Fruit fly (Drosophila melanogaster): Measurements from ENCODE around the gene PK1-R.

PK1-R gene

dm6 chr3R:14122347-14122812 lies 19.5 kb upstream of the PK1-R start, which contains the start of the genes Abi and twf (continued):
- TF ChIP-seq achi (GFP tag; optimal IDR thresholded peaks at IDR 0.05) (peak; percentile 63), CG16779 (tag; optimal IDR thresholded peaks at IDR 0.05) (no peak), CG11902 (GFP tag; optimal IDR thresholded peaks at IDR 0.05) (peak; percentile 41), CG31627 (GFP tag; optimal IDR thresholded peaks at IDR 0.05) (peak; percentile 77), vri (GFP tag; optimal IDR thresholded peaks at IDR 0.05) (peak; percentile 38), CG32006 (GFP tag; optimal IDR thresholded peaks at IDR 0.05) (no peak), CG6854 (GFP tag; optimal IDR thresholded peaks at IDR 0.05) (no peak), Hr39 (GFP tag; optimal IDR thresholded peaks at IDR 0.05) (peak; percentile 55), lz (GFP tag; optimal IDR thresholded peaks at IDR 0.05) (peak; percentile 70), CG3919 (GFP tag; optimal IDR thresholded peaks at IDR 0.05) (peak; percentile 78), CG15336 (GFP tag; IDR thresholded peaks at IDR 0.05) (0 out of 2 replicates have a peak, but pooled peaks have one; percentile 30), acj6 (GFP tag; optimal IDR thresholded peaks at IDR 0.05) (peak; percentile 67), CG1621 (tag; optimal IDR thresholded peaks at IDR 0.05) (peak; percentile 37), dac (GFP tag; optimal IDR thresholded peaks at IDR 0.05) (no peak), Blimp-1 (GFP tag; optimal IDR thresholded peaks at IDR 0.05) (no peak)

dm6 chr3R:14118350-14118749 lies 15.4 kb upstream of the PK1-R start, which contains the start of gene Kif19A:
Gene Kif19A (minus strand): TSS chr3R:14118450.
- no peak for TF ChIP-seq acj6 (GFP tag; optimal IDR thresholded peaks at IDR 0.05)

- no peak for TF ChIP-seq topi (GFP tag; optimal IDR thresholded peaks at IDR 0.05)
- TF ChIP-seq lz (GFP tag; optimal IDR thresholded peaks at IDR 0.05) = no peak
- TF ChIP-seq svp (GFP tag) = no peak
- TF ChIP-seq CG6163 (GFP tag; IDR thresholded peaks at IDR 0.05) = no peak
- no peak for TF ChIP-seq CG8632 (GFP tag; optimal IDR thresholded peaks at IDR 0.05)
- no peak for TF ChIP-seq ss (GFP tag; optimal IDR thresholded peaks at IDR 0.05)
- TF ChIP-seq dsx (GFP tag; optimal IDR thresholded peaks at IDR 0.05; ENCODE audit: poor library complexity, severe bottlenecking) = no peak
- no peak for TF ChIP-seq OdsH (GFP tag; optimal IDR thresholded peaks at IDR 0.05)
- TF ChIP-seq salr (GFP tag; optimal IDR thresholded peaks at IDR 0.05) = no peak
- no peak for TF ChIP-seq Sox15 (GFP tag; optimal IDR thresholded peaks at IDR 0.05)
- no peak for TF ChIP-seq Lpt (GFP tag; optimal IDR thresholded peaks at IDR 0.05)
- no peak for TF ChIP-seq Ets21C (GFP tag; optimal IDR thresholded peaks at IDR 0.05)
- TF ChIP-seq CG6808 (GFP tag; optimal IDR thresholded peaks at IDR 0.05) = no peak
- TF ChIP-seq Eip78C (GFP tag) = no peak
These were observed 13.2 kb upstream of the PK1-R start for dm6 chr3R:14116088-14116487.

- TF ChIP-seq Lpt (GFP tag; optimal IDR thresholded peaks at IDR 0.05) = no peak
- TF ChIP-seq CG16779 (tag; optimal IDR thresholded peaks at IDR 0.05) = no peak
- TF ChIP-seq spab (GFP tag; optimal IDR thresholded peaks at IDR 0.05) = no peak
- no peak for TF ChIP-seq CG11902 (GFP tag; optimal IDR thresholded peaks at IDR 0.05)
These were observed 9.1 kb upstream of the PK1-R start, which contains the start of gene CG14357 for dm6 chr3R:14112066-14112465. Gene CG14357 (minus strand): TSS chr3R:14112166.

dm6 chr3R:14109145-14109544 lies 6.2 kb upstream of the PK1-R start, which contains the start of gene Or88a:
Gene Or88a (plus strand): TSS chr3R:14109445.
- TF ChIP-seq CG16779 (tag; optimal IDR thresholded peaks at IDR 0.05) = no peak
- TF ChIP-seq fd85E (GFP tag; optimal IDR thresholded peaks at IDR 0.05) = no peak
- no peak for TF ChIP-seq CG3032 (tag; optimal IDR thresholded peaks at IDR 0.05)
- no peak for TF ChIP-seq CG1621 (tag; optimal IDR thresholded peaks at IDR 0.05)
- TF ChIP-seq achi (GFP tag; optimal IDR thresholded peaks at IDR 0.05) = no peak
- no peak for TF ChIP-seq CG15336 (GFP tag; IDR thresholded peaks at IDR 0.05)
- no peak for TF ChIP-seq dac (GFP tag; optimal IDR thresholded peaks at IDR 0.05)
- TF ChIP-seq CG31627 (GFP tag; optimal IDR thresholded peaks at IDR 0.05) = no peak
- TF ChIP-seq topi (GFP tag; optimal IDR thresholded peaks at IDR 0.05) = no peak
- no peak for TF ChIP-seq Smox (GFP tag; optimal IDR thresholded peaks at IDR 0.05)
